Worm (Caenorhabditis elegans) whole organism, L4 larva: ENCODE results near the gene F43C1.7.
A peak's percentile ranks its signal among the peaks of the same experiment; 100 is the strongest.

ENCODE experiments used
- D1046.2 ChIP-seq: fragments of 200-800 bp; sonication (Bioruptor generic); IDR thresholded peaks from 2 replicates; pipeline ENCODE4 v1.3.6; 2022; ENCODE audit warnings: missing genetic modification characterization, missing compliant biosample characterization
- F26F4.8 ChIP-seq: fragments of 200-800 bp; sonication (Bioruptor generic); conservative IDR thresholded peaks from 2 replicates; pipeline ENCODE4 v1.3.6; 2022; ENCODE audit warnings: missing genetic modification characterization, missing compliant biosample characterization
- F37D6.2 ChIP-seq: sonication (generic microtip); optimal IDR thresholded peaks from 2 replicates; lab custom pipeline; 2016; ENCODE audit warnings: mild to moderate bottlenecking, missing genetic modification characterization, missing compliant biosample characterization
- R02D3.7 ChIP-seq: fragments of 150-350 bp; sonication (generic microtip); optimal IDR thresholded peaks from 3 replicates; lab custom pipeline; 2014; ENCODE audit warnings: missing biosample characterization, missing genetic modification characterization
- T20F7.1 ChIP-seq: fragments of 200-800 bp; sonication (Bioruptor generic); optimal IDR thresholded peaks from 2 replicates; lab custom pipeline; 2018; ENCODE audit warnings: mild to moderate bottlenecking, missing genetic modification characterization, missing compliant biosample characterization
- T26A8.4 ChIP-seq: fragments of 200-800 bp; sonication (Bioruptor generic); IDR thresholded peaks from 2 replicates; pipeline ENCODE4 v1.3.6; 2022; ENCODE audit warnings: missing genetic modification characterization, missing compliant biosample characterization
- Y48G9A.11 ChIP-seq: fragments of 200-800 bp; sonication (Bioruptor generic); IDR thresholded peaks from 2 replicates; pipeline ENCODE4 v1.3.6; 2022; ENCODE audit warnings: missing genetic modification reagents, missing genetic modification characterization, missing compliant biosample characterization
- Y75B8A.6 ChIP-seq: fragments of 200-800 bp; sonication (Bioruptor generic); IDR thresholded peaks from 2 replicates; pipeline ENCODE4 v1.3.6; 2022; ENCODE audit warnings: missing genetic modification reagents, missing genetic modification characterization, missing compliant biosample characterization
- ZK546.5 ChIP-seq, 2 experiments: sonication (generic microtip); optimal IDR thresholded peaks; 2 replicates each; lab custom pipeline; 2017; ENCODE audit warnings: missing biosample characterization in 2 of 2, missing genetic modification characterization in 2 of 2
- aha-1 ChIP-seq: fragments of 150-350 bp; peaks from one replicate; lab custom pipeline; 2014; ENCODE audit warnings: missing biosample characterization, missing genetic modification characterization
- attf-4 ChIP-seq: sonication (generic microtip); optimal IDR thresholded peaks from 3 replicates; lab custom pipeline; 2017; ENCODE audit warnings: missing biosample characterization, missing genetic modification characterization
- ceh-20 ChIP-seq: fragments of 200-800 bp; sonication (Bioruptor generic); IDR thresholded peaks from 2 replicates; pipeline ENCODE4 v1.3.6; 2022; ENCODE audit warnings: missing genetic modification reagents, missing genetic modification characterization, missing compliant biosample characterization
- ceh-28 ChIP-seq: fragments of 150-350 bp; optimal IDR thresholded peaks from 2 replicates; lab custom pipeline; 2014; ENCODE audit warnings: missing biosample characterization, missing genetic modification reagents, missing genetic modification characterization
- ceh-62 ChIP-seq: sonication (generic microtip); optimal IDR thresholded peaks from 2 replicates; lab custom pipeline; 2017; ENCODE audit warnings: missing biosample characterization, missing genetic modification characterization
- ces-1 ChIP-seq: fragments of 150-350 bp; sonication (generic microtip); optimal IDR thresholded peaks from 4 replicates; lab custom pipeline; 2014; ENCODE audit warnings: missing biosample characterization, missing genetic modification reagents, missing genetic modification characterization
- daf-12 ChIP-seq: fragments of 150-350 bp; optimal IDR thresholded peaks from 2 replicates; lab custom pipeline; 2014; ENCODE audit warnings: missing biosample characterization, missing genetic modification reagents, missing genetic modification characterization
- daf-16 ChIP-seq, 3 experiments: sonication (generic microtip); optimal IDR thresholded peaks; 2 replicates each; lab custom pipeline; 2016 to 2017; ENCODE audit warnings: missing genetic modification characterization in 3 of 3, missing genetic modification reagents in 3 of 3, mild to moderate bottlenecking in 2 of 3, missing compliant biosample characterization in 2 of 3, missing biosample characterization in 1 of 3, moderate library complexity in 1 of 3
- daf-8 ChIP-seq: fragments of 200-800 bp; sonication (Bioruptor generic); IDR thresholded peaks from 2 replicates; pipeline ENCODE4 v1.3.6; 2022; ENCODE audit warnings: missing genetic modification characterization, missing compliant biosample characterization
- dmd-6 ChIP-seq: fragments of 200-800 bp; sonication (Bioruptor generic); IDR thresholded peaks from 2 replicates; pipeline ENCODE4 v1.3.6; 2022; ENCODE audit warnings: missing genetic modification reagents, missing genetic modification characterization, missing compliant biosample characterization
- dmd-8 ChIP-seq: fragments of 200-800 bp; sonication (Bioruptor generic); IDR thresholded peaks from 2 replicates; pipeline ENCODE4 v1.3.6; 2022; ENCODE audit warnings: missing genetic modification characterization, missing compliant biosample characterization
- dmd-9 ChIP-seq: fragments of 200-800 bp; sonication (Bioruptor generic); IDR thresholded peaks from 2 replicates; pipeline ENCODE4 v1.3.6; 2022; ENCODE audit warnings: missing genetic modification reagents, missing genetic modification characterization, missing compliant biosample characterization
- dpl-1 ChIP-seq: fragments of 150-350 bp; optimal IDR thresholded peaks from 2 replicates; lab custom pipeline; 2014; ENCODE audit warnings: missing biosample characterization, missing genetic modification reagents, missing genetic modification characterization
- dve-1 ChIP-seq: sonication (generic microtip); optimal IDR thresholded peaks from 2 replicates; lab custom pipeline; 2017; ENCODE audit warnings: antibody characterized with exemption, mild to moderate bottlenecking, missing genetic modification characterization, missing compliant biosample characterization; ENCODE audit not compliant: insufficient read depth
- fkh-10 ChIP-seq: fragments of 150-350 bp; optimal IDR thresholded peaks from 2 replicates; lab custom pipeline; 2014; ENCODE audit warnings: missing biosample characterization, missing genetic modification reagents, missing genetic modification characterization
- hif-1 ChIP-seq, 2 experiments: sonication (generic microtip); optimal IDR thresholded peaks; 2 replicates each; lab custom pipeline; 2016 to 2017; ENCODE audit warnings: missing compliant biosample characterization in 2 of 2, missing genetic modification characterization in 2 of 2, missing genetic modification reagents in 2 of 2, missing genotype in 2 of 2, mild to moderate bottlenecking in 1 of 2
- jun-1 ChIP-seq: fragments of 150-350 bp; optimal IDR thresholded peaks from 2 replicates; lab custom pipeline; 2014; ENCODE audit warnings: missing biosample characterization, missing genetic modification reagents, missing genetic modification characterization
- lim-7 ChIP-seq: fragments of 200-800 bp; sonication (Bioruptor generic); IDR thresholded peaks from 2 replicates; pipeline ENCODE4 v1.3.6; 2022; ENCODE audit warnings: missing genetic modification characterization, missing compliant biosample characterization
- lin-1 ChIP-seq: fragments of 200-800 bp; sonication (Bioruptor generic); IDR thresholded peaks from 2 replicates; pipeline ENCODE4 v1.3.6; 2022; ENCODE audit warnings: missing genetic modification reagents, missing genetic modification characterization, missing compliant biosample characterization
- lin-15B ChIP-seq: fragments of 150-350 bp; sonication (generic microtip); optimal IDR thresholded peaks from 3 replicates; lab custom pipeline; 2014; ENCODE audit warnings: missing biosample characterization, missing genetic modification characterization
- lir-3 ChIP-seq: sonication (generic microtip); optimal IDR thresholded peaks from 2 replicates; lab custom pipeline; 2016; ENCODE audit warnings: mild to moderate bottlenecking, missing genetic modification characterization, missing compliant biosample characterization
- lsy-2 ChIP-seq, 2 experiments: fragments of 150-350 bp in 1 of 2; sonication (generic microtip) in 1 of 2; optimal IDR thresholded peaks; 2 replicates each; lab custom pipeline; 2014 to 2017; ENCODE audit warnings: missing biosample characterization in 2 of 2, missing genetic modification characterization in 2 of 2
- mdl-1 ChIP-seq, 2 experiments: fragments of 150-350 bp in 1 of 2; sonication (generic microtip) in 1 of 2; optimal IDR thresholded peaks; 2 replicates each; lab custom pipeline; 2014 to 2017; ENCODE audit warnings: missing biosample characterization in 2 of 2, missing genetic modification characterization in 2 of 2
- mep-1 ChIP-seq: fragments of 150-350 bp; sonication (generic microtip); optimal IDR thresholded peaks from 3 replicates; lab custom pipeline; 2014; ENCODE audit warnings: missing biosample characterization, missing genetic modification characterization
- mes-2 ChIP-seq: sonication (generic microtip); optimal IDR thresholded peaks from 2 replicates; lab custom pipeline; 2016; ENCODE audit warnings: missing genotype, mild to moderate bottlenecking, missing genetic modification characterization, missing compliant biosample characterization; ENCODE audit not compliant: poor library complexity, severe bottlenecking
- mxl-3 ChIP-seq: fragments of 200-800 bp; sonication (Bioruptor generic); optimal IDR thresholded peaks from 2 replicates; lab custom pipeline; 2018; ENCODE audit warnings: mild to moderate bottlenecking, missing genetic modification characterization, missing compliant biosample characterization
- nhr-10 ChIP-seq: fragments of 150-350 bp; optimal IDR thresholded peaks from 2 replicates; lab custom pipeline; 2014; ENCODE audit warnings: missing biosample characterization, missing genetic modification characterization
- nhr-102 ChIP-seq: sonication (generic microtip); optimal IDR thresholded peaks from 2 replicates; lab custom pipeline; 2016; ENCODE audit warnings: mild to moderate bottlenecking, missing genetic modification characterization, moderate library complexity, missing compliant biosample characterization
- nhr-237 ChIP-seq: sonication (generic microtip); optimal IDR thresholded peaks from 2 replicates; lab custom pipeline; 2017; ENCODE audit warnings: missing biosample characterization, missing genetic modification characterization
- nhr-28 ChIP-seq: fragments of 150-350 bp; optimal IDR thresholded peaks from 2 replicates; lab custom pipeline; 2014; ENCODE audit warnings: missing biosample characterization, missing genetic modification characterization
- nhr-77 ChIP-seq: fragments of 150-350 bp; optimal IDR thresholded peaks from 2 replicates; lab custom pipeline; 2014; ENCODE audit warnings: missing biosample characterization, missing genetic modification characterization
- pha-4 ChIP-seq, 2 experiments: fragments of 150-350 bp in 1 of 2; fragments of 200-800 bp in 1 of 2; sonication (Bioruptor generic) in 1 of 2; IDR thresholded peaks in 1 of 2; optimal IDR thresholded peaks in 1 of 2; 2 replicates each; pipeline versions ENCODE4 v1.3.6 to Lab custom; 2014 to 2022; ENCODE audit warnings: missing genetic modification characterization in 2 of 2, missing genetic modification reagents in 2 of 2, missing biosample characterization in 1 of 2, missing compliant biosample characterization in 1 of 2
- rbr-2 ChIP-seq: sonication (generic microtip); optimal IDR thresholded peaks from 2 replicates; lab custom pipeline; 2016; ENCODE audit warnings: missing genotype, missing genetic modification characterization, missing compliant biosample characterization
- tag-97 ChIP-seq: fragments of 200-800 bp; sonication (Bioruptor generic); IDR thresholded peaks from 2 replicates; pipeline ENCODE4 v1.3.6; 2022; ENCODE audit warnings: missing genetic modification characterization, missing compliant biosample characterization
- zip-2 ChIP-seq: fragments of 150-350 bp; optimal IDR thresholded peaks from 2 replicates; lab custom pipeline; 2014; ENCODE audit warnings: missing biosample characterization, missing genetic modification characterization
- ztf-11 ChIP-seq: fragments of 150-350 bp; optimal IDR thresholded peaks from 2 replicates; lab custom pipeline; 2014; ENCODE audit warnings: missing biosample characterization, missing genetic modification characterization
- ztf-7 ChIP-seq: fragments of 150-350 bp; optimal IDR thresholded peaks from 2 replicates; lab custom pipeline; 2014; ENCODE audit warnings: missing biosample characterization, missing genetic modification characterization

F43C1.7 gene

ce11 chrIII:4204072-4204471, 38.3 kb downstream of the F43C1.7 start, which contains the start of the genes pelo-1 and R74.7:
pelo-1 (minus strand) TSS chrIII:4204222.
R74.7 (plus strand) TSS chrIII:4204429.
- TF ChIP-seq mes-2 (tag; lab: Kevin White, UChicago) = peak; percentile 33
- TF ChIP-seq dmd-9 (GFP tag; lab: Robert Waterston, UW) = no peak
- TF ChIP-seq T20F7.1 = peak; percentile 95
- TF ChIP-seq Y48G9A.11 (GFP tag; lab: Robert Waterston, UW) = peak; percentile 61
- no peak for TF ChIP-seq dve-1
- TF ChIP-seq daf-16 (GFP tag; optimal IDR thresholded peaks at IDR 0.05; lab: Kevin White, UChicago) = no peak
- TF ChIP-seq daf-16 (tag; optimal IDR thresholded peaks at IDR 0.05; lab: Kevin White, UChicago) = peak; percentile 21
- peak; percentile 69 for TF ChIP-seq R02D3.7
- TF ChIP-seq nhr-102 (tag; lab: Kevin White, UChicago) = no peak
- no peak for TF ChIP-seq tag-97 (GFP tag; lab: Robert Waterston, UW)
- TF ChIP-seq lsy-2 (tag; optimal IDR thresholded peaks at IDR 0.05; lab: Kevin White, UChicago) = peak in 1 of 2 experiments; percentile 65
- TF ChIP-seq nhr-77 (tag; lab: Kevin White, UChicago) = peak; percentile 11
- TF ChIP-seq zip-2 (tag; lab: Kevin White, UChicago) = peak; percentile 2
- TF ChIP-seq pha-4 (GFP tag; IDR thresholded peaks at IDR 0.05; lab: Robert Waterston, UW) = no peak
- TF ChIP-seq pha-4 (tag; optimal IDR thresholded peaks at IDR 0.05; lab: Kevin White, UChicago) = no peak
- no peak for TF ChIP-seq mdl-1 (tag; optimal IDR thresholded peaks at IDR 0.05; lab: Kevin White, UChicago)

DNA sequence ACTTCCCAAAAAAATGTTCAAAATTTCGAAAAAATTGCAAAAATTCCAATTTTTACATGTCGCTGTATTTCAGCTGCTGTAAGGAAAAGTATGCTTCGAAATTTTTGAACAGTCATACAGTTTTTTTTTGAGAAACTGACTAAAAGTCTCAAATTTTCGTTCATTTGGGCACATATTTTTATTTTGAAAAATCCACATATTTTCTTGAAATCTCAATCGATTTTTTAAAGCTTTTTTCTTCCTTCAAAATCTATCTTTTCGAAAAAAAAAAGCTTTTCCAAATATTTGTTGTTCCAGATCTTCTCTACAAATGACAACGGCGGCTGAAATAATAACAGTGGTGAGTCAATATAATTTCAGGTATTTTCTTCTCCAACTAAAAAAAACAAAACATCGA, 45.4 kb downstream of the F43C1.7 start, which contains the start of gene asd-1:
Gene asd-1 (plus strand): TSS at position 298 of the 397 bp plus-strand sequence.
- TF ChIP-seq ceh-20 (GFP tag; lab: Robert Waterston, UW) (no peak), tag-97 (GFP tag; lab: Robert Waterston, UW) (no peak), lim-7 (GFP tag; lab: Robert Waterston, UW) (no peak), attf-4 (tag; lab: Kevin White, UChicago) (no peak), nhr-237 (tag; lab: Kevin White, UChicago) (no peak), hif-1 (tag; optimal IDR thresholded peaks at IDR 0.05; lab: Kevin White, UChicago) (no peak), ces-1 (GFP tag; lab: Kevin White, UChicago) (no peak), T20F7.1 (no peak), ZK546.5 (tag; optimal IDR thresholded peaks at IDR 0.05; lab: Kevin White, UChicago) (no peak), Y75B8A.6 (no peak), ztf-7 (tag; lab: Kevin White, UChicago) (no peak), dpl-1 (no peak), T26A8.4 (GFP tag; lab: Robert Waterston, UW) (no peak), mep-1 (tag; lab: Kevin White, UChicago) (no peak), ztf-11 (no peak), F37D6.2 (no peak), lin-15B (tag; lab: Kevin White, UChicago) (no peak), lir-3 (tag; lab: Kevin White, UChicago) (no peak)

- TF ChIP-seq jun-1 (tag; lab: Kevin White, UChicago) (no peak), nhr-77 (tag; lab: Kevin White, UChicago) (no peak), nhr-10 (tag; lab: Kevin White, UChicago) (no peak), dmd-6 (GFP tag; lab: Robert Waterston, UW) (0 out of 2 replicates have a peak, but pooled peaks have one; percentile 9), daf-16 (GFP tag; optimal IDR thresholded peaks at IDR 0.05; lab: Kevin White, UChicago) (no peak), daf-16 (tag; optimal IDR thresholded peaks at IDR 0.05; lab: Kevin White, UChicago) (no peak), nhr-28 (tag; lab: Kevin White, UChicago) (no peak), mxl-3 (GFP tag; lab: Kevin White, UChicago) (peak; percentile 38), daf-8 (no peak), ceh-62 (tag; lab: Kevin White, UChicago) (no peak), Y48G9A.11 (GFP tag; lab: Robert Waterston, UW) (peak; percentile 52; the same call in 1 of the 2 replicates), D1046.2 (GFP tag; lab: Robert Waterston, UW) (no peak), rbr-2 (tag; lab: Kevin White, UChicago) (peak; percentile 45), dmd-8 (GFP tag; lab: Robert Waterston, UW) (no peak), F26F4.8 (GFP tag; lab: Robert Waterston, UW) (no peak), mdl-1 (tag; optimal IDR thresholded peaks at IDR 0.05; lab: Kevin White, UChicago) (peak; percentile 80 to 91), ceh-28 (tag; lab: Kevin White, UChicago) (no peak), aha-1 (tag; lab: Kevin White, UChicago) (peak; percentile 87), daf-12 (no peak), fkh-10 (peak; percentile 12), hif-1 (tag; optimal IDR thresholded peaks at IDR 0.05; lab: Kevin White, UChicago) (peak in 1 of 2 experiments; percentile 67), dpl-1 (peak; percentile 42), lin-1 (no peak)
Measured at ce11 chrIII:4196301-4196987, 45.9 kb downstream of the F43C1.7 start.
